Worm (Caenorhabditis elegans): ENCODE measurements around the gene srx-73.

The srx-73 gene

ce11 chrV:4665651-4666050, at the start of gene srx-73:
TSS of gene srx-73 (minus strand) at chrV:4665751.
- TF ChIP-seq fkh-10 (GFP tag; optimal IDR thresholded peaks at IDR 0.05): no peak
- no peak for TF ChIP-seq pros-1 (tag; optimal IDR thresholded peaks at IDR 0.05)
- no peak for TF ChIP-seq ceh-18 (tag; optimal IDR thresholded peaks at IDR 0.05)
- no peak for TF ChIP-seq hlh-30 (tag; optimal IDR thresholded peaks at IDR 0.05; ENCODE audit: insufficient read depth)
- TF ChIP-seq npax-4 (tag; optimal IDR thresholded peaks at IDR 0.05): no peak
- no peak for TF ChIP-seq F13H6.1 (tag; optimal IDR thresholded peaks at IDR 0.05)
- TF ChIP-seq zip-5 (tag; optimal IDR thresholded peaks at IDR 0.05): no peak
- no peak for TF ChIP-seq rnt-1 (tag; optimal IDR thresholded peaks at IDR 0.05)
- TF ChIP-seq pag-3 (tag; optimal IDR thresholded peaks at IDR 0.05; ENCODE audit: borderline replicate concordance): no peak
- no peak for TF ChIP-seq ama-1 (optimal IDR thresholded peaks at IDR 0.05)
- no peak for TF ChIP-seq unc-42 (tag; optimal IDR thresholded peaks at IDR 0.05)
- no peak for TF ChIP-seq lim-6 (tag; optimal IDR thresholded peaks at IDR 0.05)

ce11 chrV:4710464-4710863, 44.9 kb upstream of the srx-73 start, which contains the start of gene oac-24:
TSS of gene oac-24 (plus strand) at chrV:4710764.
- no peak for TF ChIP-seq unc-55 (GFP tag; optimal IDR thresholded peaks at IDR 0.05)
- TF ChIP-seq hlh-13 (GFP tag; optimal IDR thresholded peaks at IDR 0.05): no peak
- TF ChIP-seq ceh-48 (tag; optimal IDR thresholded peaks at IDR 0.05): no peak
- no peak for TF ChIP-seq hlh-6 (tag; optimal IDR thresholded peaks at IDR 0.05)
- no peak for TF ChIP-seq ceh-24 (tag; optimal IDR thresholded peaks at IDR 0.05)
- no peak for TF ChIP-seq pax-1 (tag; optimal IDR thresholded peaks at IDR 0.05)
- no peak for TF ChIP-seq pros-1 (tag; optimal IDR thresholded peaks at IDR 0.05)
- TF ChIP-seq gmeb-2 (tag; optimal IDR thresholded peaks at IDR 0.05): no peak
- TF ChIP-seq lin-11 (tag; optimal IDR thresholded peaks at IDR 0.05): no peak
- TF ChIP-seq ceh-18 (tag; optimal IDR thresholded peaks at IDR 0.05): no peak
- TF ChIP-seq pag-3 (tag; optimal IDR thresholded peaks at IDR 0.05; ENCODE audit: borderline replicate concordance): no peak
- TF ChIP-seq odd-2 (tag; optimal IDR thresholded peaks at IDR 0.05): no peak
- no peak for TF ChIP-seq ets-4 (tag; optimal IDR thresholded peaks at IDR 0.05)
- TF ChIP-seq pha-2 (tag; optimal IDR thresholded peaks at IDR 0.05): no peak
- TF ChIP-seq pqm-1 (tag; optimal IDR thresholded peaks at IDR 0.05): no peak
- TF ChIP-seq ceh-34 (tag; optimal IDR thresholded peaks at IDR 0.05): no peak

ce11 chrV:4707646-4708045, 42.1 kb upstream of the srx-73 start:
- TF ChIP-seq rnt-1 (tag; optimal IDR thresholded peaks at IDR 0.05): no peak
- TF ChIP-seq ceh-34 (tag; optimal IDR thresholded peaks at IDR 0.05): no peak

- no peak for TF ChIP-seq ttx-3 (tag; optimal IDR thresholded peaks at IDR 0.05)
- no peak for TF ChIP-seq mec-3 (tag; optimal IDR thresholded peaks at IDR 0.05; ENCODE audit: borderline replicate concordance)
- no peak for TF ChIP-seq pqm-1 (tag; optimal IDR thresholded peaks at IDR 0.05)
- TF ChIP-seq T23F11.4 (GFP tag; optimal IDR thresholded peaks at IDR 0.05): no peak
- TF ChIP-seq ceh-34 (tag; optimal IDR thresholded peaks at IDR 0.05): no peak
- no peak for TF ChIP-seq ceh-48 (tag; optimal IDR thresholded peaks at IDR 0.05)
- no peak for TF ChIP-seq ceh-45 (GFP tag; IDR thresholded peaks at IDR 0.05)
- TF ChIP-seq ahr-1 (tag; optimal IDR thresholded peaks at IDR 0.05): no peak
- no peak for TF ChIP-seq ceh-19 (GFP tag; optimal IDR thresholded peaks at IDR 0.05)
- no peak for TF ChIP-seq gmeb-2 (tag; optimal IDR thresholded peaks at IDR 0.05)
- TF ChIP-seq ceh-31 (tag; optimal IDR thresholded peaks at IDR 0.05): no peak
- no peak for TF ChIP-seq npax-4 (tag; optimal IDR thresholded peaks at IDR 0.05)
- TF ChIP-seq ceh-2 (tag; optimal IDR thresholded peaks at IDR 0.05): no peak
- no peak for TF ChIP-seq fax-1 (tag; optimal IDR thresholded peaks at IDR 0.05)
- TF ChIP-seq tbx-2 (tag; optimal IDR thresholded peaks at IDR 0.05): no peak
- no peak for TF ChIP-seq nfya-1 (tag; optimal IDR thresholded peaks at IDR 0.05)
- TF ChIP-seq ceh-14 (tag; optimal IDR thresholded peaks at IDR 0.05): no peak
Observed at ce11 chrV:4700189-4700588, 34.6 kb upstream of the srx-73 start, which contains the start of gene ZC266.1. TSS of gene ZC266.1 (minus strand) at chrV:4700289.
